Worm (Caenorhabditis elegans) whole organism, L4 larva: ENCODE results near the gene F59D12.5.

Experiments
- F26F4.8 ChIP-seq: fragments of 200-800 bp; sonication (Bioruptor generic); conservative IDR thresholded peaks from 2 replicates; pipeline ENCODE4 v1.3.6; 2022; ENCODE audit warnings: missing genetic modification characterization, missing compliant biosample characterization
- F44E2.7 ChIP-seq: fragments of 200-800 bp; sonication (Bioruptor generic); IDR thresholded peaks from 2 replicates; pipeline ENCODE4 v2.1.2; 2022; ENCODE audit warnings: missing genetic modification characterization, missing compliant biosample characterization
- F49E8.2 ChIP-seq: sonication (generic microtip); optimal IDR thresholded peaks from 2 replicates; lab custom pipeline; 2016; ENCODE audit warnings: missing compliant biosample characterization, mild to moderate bottlenecking, missing genetic modification characterization, borderline replicate concordance
- T26A8.4 ChIP-seq: fragments of 200-800 bp; sonication (Bioruptor generic); IDR thresholded peaks from 2 replicates; pipeline ENCODE4 v1.3.6; 2022; ENCODE audit warnings: missing genetic modification characterization, missing compliant biosample characterization
- Y105C5A.15 ChIP-seq: fragments of 200-800 bp; sonication (Bioruptor generic); IDR thresholded peaks from 2 replicates; pipeline ENCODE4 v1.3.6; 2022; ENCODE audit warnings: missing genetic modification characterization, missing compliant biosample characterization
- Y5F2A.4 ChIP-seq: fragments of 200-800 bp; sonication (Bioruptor generic); optimal IDR thresholded peaks from 2 replicates; lab custom pipeline; 2018; ENCODE audit warnings: mild to moderate bottlenecking, missing genetic modification characterization, missing compliant biosample characterization
- Y75B8A.6 ChIP-seq: fragments of 200-800 bp; sonication (Bioruptor generic); IDR thresholded peaks from 2 replicates; pipeline ENCODE4 v1.3.6; 2022; ENCODE audit warnings: missing genetic modification reagents, missing genetic modification characterization, missing compliant biosample characterization
- ZK546.5 ChIP-seq, 2 experiments: sonication (generic microtip); optimal IDR thresholded peaks; 2 replicates each; lab custom pipeline; 2017; ENCODE audit warnings: missing biosample characterization in 2 of 2, missing genetic modification characterization in 2 of 2
- aha-1 ChIP-seq: fragments of 150-350 bp; peaks from one replicate; lab custom pipeline; 2014; ENCODE audit warnings: missing biosample characterization, missing genetic modification characterization
- aly-2 ChIP-seq: sonication (generic microtip); optimal IDR thresholded peaks from 2 replicates; lab custom pipeline; 2018; ENCODE audit warnings: missing biosample characterization, missing genetic modification characterization
- ama-1 ChIP-seq: fragments of 150-350 bp; optimal IDR thresholded peaks from 2 replicates; lab custom pipeline; 2014; ENCODE audit warnings: inconsistent platforms, mixed read lengths
- arid-1 ChIP-seq: fragments of 200-800 bp; sonication (Bioruptor generic); conservative IDR thresholded peaks from 2 replicates; pipeline ENCODE4 v1.3.6; 2022; ENCODE audit warnings: missing genetic modification reagents, missing genetic modification characterization, missing compliant biosample characterization
- ceh-28 ChIP-seq: fragments of 150-350 bp; optimal IDR thresholded peaks from 2 replicates; lab custom pipeline; 2014; ENCODE audit warnings: missing biosample characterization, missing genetic modification reagents, missing genetic modification characterization
- ceh-32 ChIP-seq: sonication (generic microtip); optimal IDR thresholded peaks from 2 replicates; lab custom pipeline; 2016; ENCODE audit warnings: mild to moderate bottlenecking, missing genetic modification characterization, missing compliant biosample characterization; ENCODE audit not compliant: poor library complexity
- ceh-44 ChIP-seq: fragments of 200-800 bp; sonication (Bioruptor generic); IDR thresholded peaks from 2 replicates; pipeline ENCODE4 v1.3.6; 2022; ENCODE audit warnings: missing genetic modification reagents, missing genetic modification characterization, missing compliant biosample characterization
- ceh-62 ChIP-seq: sonication (generic microtip); optimal IDR thresholded peaks from 2 replicates; lab custom pipeline; 2017; ENCODE audit warnings: missing biosample characterization, missing genetic modification characterization
- daf-16 ChIP-seq, 3 experiments: sonication (generic microtip); optimal IDR thresholded peaks; 2 replicates each; lab custom pipeline; 2016 to 2017; ENCODE audit warnings: missing genetic modification characterization in 3 of 3, missing genetic modification reagents in 3 of 3, mild to moderate bottlenecking in 2 of 3, missing compliant biosample characterization in 2 of 3, missing biosample characterization in 1 of 3, moderate library complexity in 1 of 3
- duxl-1 ChIP-seq: sonication (generic microtip); optimal IDR thresholded peaks from 2 replicates; lab custom pipeline; 2016; ENCODE audit warnings: mild to moderate bottlenecking, missing genetic modification characterization, moderate library complexity, missing compliant biosample characterization; ENCODE audit not compliant: poor library complexity
- egl-43 ChIP-seq: fragments of 200-800 bp; sonication (Bioruptor generic); IDR thresholded peaks from 2 replicates; pipeline ENCODE4 v1.3.6; 2022; ENCODE audit warnings: missing genetic modification reagents, missing genetic modification characterization, missing compliant biosample characterization
- fkh-10 ChIP-seq: fragments of 150-350 bp; optimal IDR thresholded peaks from 2 replicates; lab custom pipeline; 2014; ENCODE audit warnings: missing biosample characterization, missing genetic modification reagents, missing genetic modification characterization
- hif-1 ChIP-seq, 2 experiments: sonication (generic microtip); optimal IDR thresholded peaks; 2 replicates each; lab custom pipeline; 2016 to 2017; ENCODE audit warnings: missing compliant biosample characterization in 2 of 2, missing genetic modification characterization in 2 of 2, missing genetic modification reagents in 2 of 2, missing genotype in 2 of 2, mild to moderate bottlenecking in 1 of 2
- hlh-30 ChIP-seq: sonication (generic microtip); optimal IDR thresholded peaks from 2 replicates; lab custom pipeline; 2017; ENCODE audit warnings: antibody characterized with exemption, mild to moderate bottlenecking, missing genetic modification characterization, missing compliant biosample characterization; ENCODE audit not compliant: insufficient read depth
- hmg-1.1 ChIP-seq: fragments of 200-800 bp; sonication (Bioruptor generic); IDR thresholded peaks from 2 replicates; pipeline ENCODE4 v1.3.6; 2022; ENCODE audit warnings: missing genetic modification reagents, missing genetic modification characterization, missing compliant biosample characterization
- lim-7 ChIP-seq: fragments of 200-800 bp; sonication (Bioruptor generic); IDR thresholded peaks from 2 replicates; pipeline ENCODE4 v1.3.6; 2022; ENCODE audit warnings: missing genetic modification characterization, missing compliant biosample characterization
- lin-1 ChIP-seq: fragments of 200-800 bp; sonication (Bioruptor generic); IDR thresholded peaks from 2 replicates; pipeline ENCODE4 v1.3.6; 2022; ENCODE audit warnings: missing genetic modification reagents, missing genetic modification characterization, missing compliant biosample characterization
- lin-15B ChIP-seq: fragments of 150-350 bp; sonication (generic microtip); optimal IDR thresholded peaks from 3 replicates; lab custom pipeline; 2014; ENCODE audit warnings: missing biosample characterization, missing genetic modification characterization
- lsy-2 ChIP-seq, 2 experiments: fragments of 150-350 bp in 1 of 2; sonication (generic microtip) in 1 of 2; optimal IDR thresholded peaks; 2 replicates each; lab custom pipeline; 2014 to 2017; ENCODE audit warnings: missing biosample characterization in 2 of 2, missing genetic modification characterization in 2 of 2
- mdl-1 ChIP-seq, 2 experiments: fragments of 150-350 bp in 1 of 2; sonication (generic microtip) in 1 of 2; optimal IDR thresholded peaks; 2 replicates each; lab custom pipeline; 2014 to 2017; ENCODE audit warnings: missing biosample characterization in 2 of 2, missing genetic modification characterization in 2 of 2
- mep-1 ChIP-seq: fragments of 150-350 bp; sonication (generic microtip); optimal IDR thresholded peaks from 3 replicates; lab custom pipeline; 2014; ENCODE audit warnings: missing biosample characterization, missing genetic modification characterization
- mes-2 ChIP-seq: sonication (generic microtip); optimal IDR thresholded peaks from 2 replicates; lab custom pipeline; 2016; ENCODE audit warnings: missing genotype, mild to moderate bottlenecking, missing genetic modification characterization, missing compliant biosample characterization; ENCODE audit not compliant: poor library complexity, severe bottlenecking
- mxl-3 ChIP-seq: fragments of 200-800 bp; sonication (Bioruptor generic); optimal IDR thresholded peaks from 2 replicates; lab custom pipeline; 2018; ENCODE audit warnings: mild to moderate bottlenecking, missing genetic modification characterization, missing compliant biosample characterization
- nhr-11 ChIP-seq: fragments of 150-350 bp; optimal IDR thresholded peaks from 2 replicates; lab custom pipeline; 2014; ENCODE audit warnings: missing biosample characterization, missing genetic modification characterization
- nhr-237 ChIP-seq: sonication (generic microtip); optimal IDR thresholded peaks from 2 replicates; lab custom pipeline; 2017; ENCODE audit warnings: missing biosample characterization, missing genetic modification characterization
- nhr-41 ChIP-seq: fragments of 200-800 bp; sonication (Bioruptor generic); IDR thresholded peaks from 2 replicates; pipeline ENCODE4 v1.3.6; 2022; ENCODE audit warnings: missing genetic modification reagents, missing genetic modification characterization, missing compliant biosample characterization
- pha-4 ChIP-seq, 2 experiments: fragments of 150-350 bp in 1 of 2; fragments of 200-800 bp in 1 of 2; sonication (Bioruptor generic) in 1 of 2; IDR thresholded peaks in 1 of 2; optimal IDR thresholded peaks in 1 of 2; 2 replicates each; pipeline versions ENCODE4 v1.3.6 to Lab custom; 2014 to 2022; ENCODE audit warnings: missing genetic modification characterization in 2 of 2, missing genetic modification reagents in 2 of 2, missing biosample characterization in 1 of 2, missing compliant biosample characterization in 1 of 2
- php-3 ChIP-seq: fragments of 200-800 bp; sonication (Bioruptor generic); IDR thresholded peaks from 2 replicates; pipeline ENCODE4 v1.3.6; 2022; ENCODE audit warnings: missing genetic modification reagents, missing genetic modification characterization, missing compliant biosample characterization
- rbr-2 ChIP-seq: sonication (generic microtip); optimal IDR thresholded peaks from 2 replicates; lab custom pipeline; 2016; ENCODE audit warnings: missing genotype, missing genetic modification characterization, missing compliant biosample characterization
- saeg-2 ChIP-seq: fragments of 200-800 bp; sonication (Bioruptor generic); IDR thresholded peaks from 2 replicates; pipeline ENCODE4 v1.3.6; 2022; ENCODE audit warnings: missing genetic modification reagents, missing genetic modification characterization, missing compliant biosample characterization
- set-16 ChIP-seq: fragments of 200-800 bp; sonication (Bioruptor generic); IDR thresholded peaks from 2 replicates; pipeline ENCODE4 v1.3.6; 2022; ENCODE audit warnings: missing genetic modification reagents, missing genetic modification characterization, missing compliant biosample characterization
- spr-1 ChIP-seq: sonication (generic microtip); optimal IDR thresholded peaks from 2 replicates; lab custom pipeline; 2016; ENCODE audit warnings: mild to moderate bottlenecking, missing genetic modification characterization, missing compliant biosample characterization
- tag-97 ChIP-seq: fragments of 200-800 bp; sonication (Bioruptor generic); IDR thresholded peaks from 2 replicates; pipeline ENCODE4 v1.3.6; 2022; ENCODE audit warnings: missing genetic modification characterization, missing compliant biosample characterization
- unc-62 ChIP-seq, 3 experiments: fragments of 150-350 bp in 1 of 3; sonication (generic microtip); optimal IDR thresholded peaks in 2 of 3; peaks in 1 of 3; 1 replicate in 1 of 3; 2 replicates in 2 of 3; lab custom pipeline; 2014 to 2017; ENCODE audit warnings: missing biosample characterization in 3 of 3, missing genetic modification characterization in 3 of 3, missing genetic modification reagents in 3 of 3, missing genotype in 1 of 3
- zip-11 ChIP-seq: fragments of 200-800 bp; sonication (Bioruptor generic); IDR thresholded peaks from 2 replicates; pipeline ENCODE4 v1.3.6; 2022; ENCODE audit warnings: missing genetic modification characterization, missing compliant biosample characterization

F59D12.5 gene

ce11 chrX:15606585-15607276 lies 40.4 kb downstream of the F59D12.5 start, which contains the start of gene rab-14 (continued):
- TF ChIP-seq lin-15B (no peak), saeg-2 (GFP tag; lab: Robert Waterston, UW) (no peak), nhr-237 (tag; lab: Kevin White, UChicago) (no peak), nhr-11 (tag; lab: Kevin White, UChicago) (peak; percentile 55), Y75B8A.6 (GFP tag; lab: Robert Waterston, UW) (no peak), zip-11 (GFP tag; lab: Robert Waterston, UW) (no peak), F49E8.2 (no peak), duxl-1 (tag; lab: Kevin White, UChicago) (no peak), F26F4.8 (no peak), mdl-1 (tag; optimal IDR thresholded peaks at IDR 0.05; lab: Kevin White, UChicago) (peak; percentile 59 to 93)

- TF ChIP-seq aha-1 (tag; lab: Kevin White, UChicago) (peak; percentile 74), pha-4 (GFP tag; IDR thresholded peaks at IDR 0.05; lab: Robert Waterston, UW) (no peak), pha-4 (tag; optimal IDR thresholded peaks at IDR 0.05; lab: Kevin White, UChicago) (no peak), ceh-32 (tag; lab: Kevin White, UChicago) (no peak), ZK546.5 (tag; optimal IDR thresholded peaks at IDR 0.05; lab: Kevin White, UChicago) (no peak), hif-1 (tag; optimal IDR thresholded peaks at IDR 0.05; lab: Kevin White, UChicago) (no peak), nhr-11 (tag; lab: Kevin White, UChicago) (no peak), F44E2.7 (no peak), F26F4.8 (no peak), lsy-2 (tag; optimal IDR thresholded peaks at IDR 0.05; lab: Kevin White, UChicago) (no peak), T26A8.4 (GFP tag; lab: Robert Waterston, UW) (peak; percentile 68; the same call in 1 of the 2 replicates), egl-43 (GFP tag; lab: Robert Waterston, UW) (peak; percentile 66), ceh-44 (GFP tag; lab: Robert Waterston, UW) (no peak), lin-1 (no peak), mes-2 (tag; lab: Kevin White, UChicago) (peak; percentile 24), unc-62 (GFP tag; optimal IDR thresholded peaks at IDR 0.05 in 1 of 2; lab: Kevin White, UChicago) (no peak), unc-62 (tag; optimal IDR thresholded peaks at IDR 0.05; lab: Kevin White, UChicago) (no peak), lim-7 (GFP tag; lab: Robert Waterston, UW) (0 out of 2 replicates have a peak, but pooled peaks have one; percentile 20), arid-1 (GFP tag; lab: Robert Waterston, UW) (no peak), Y105C5A.15 (GFP tag; lab: Robert Waterston, UW) (no peak), php-3 (GFP tag; lab: Robert Waterston, UW) (0 out of 2 replicates have a peak, but pooled peaks have one; percentile 5), aly-2 (tag; lab: Kevin White, UChicago) (no peak), Y5F2A.4 (GFP tag; lab: Kevin White, UChicago) (no peak)
Measured at ce11 chrX:15604236-15604635, 42.9 kb downstream of the F59D12.5 start.

- peak; percentile 50 for TF ChIP-seq mxl-3 (GFP tag; lab: Kevin White, UChicago)
- no peak for TF ChIP-seq ceh-28 (tag; lab: Kevin White, UChicago)
- peak; percentile 13 for TF ChIP-seq aha-1 (tag; lab: Kevin White, UChicago)
- TF ChIP-seq lsy-2 (tag; optimal IDR thresholded peaks at IDR 0.05; lab: Kevin White, UChicago): peak in 1 of 2 experiments; percentile 40
- peak in 1 of 2 experiments; percentile 84 for TF ChIP-seq mdl-1 (tag; optimal IDR thresholded peaks at IDR 0.05; lab: Kevin White, UChicago)
- TF ChIP-seq daf-16 (GFP tag; optimal IDR thresholded peaks at IDR 0.05; lab: Kevin White, UChicago): no peak
- TF ChIP-seq daf-16 (tag; optimal IDR thresholded peaks at IDR 0.05; lab: Kevin White, UChicago): no peak
- peak; percentile 52 for TF ChIP-seq hlh-30 (tag; lab: Kevin White, UChicago)
- TF ChIP-seq mep-1 (tag; lab: Kevin White, UChicago): peak; percentile 68
- peak; percentile 16 for TF ChIP-seq rbr-2
- TF ChIP-seq hif-1 (tag; optimal IDR thresholded peaks at IDR 0.05; lab: Kevin White, UChicago): peak in 1 of 2 experiments; percentile 1
- no peak for TF ChIP-seq T26A8.4 (GFP tag; lab: Robert Waterston, UW)
- TF ChIP-seq spr-1 (tag; lab: Kevin White, UChicago): no peak
- no peak for TF ChIP-seq ama-1 (lab: Kevin White, UChicago)
- 0 out of 2 replicates have a peak, but pooled peaks have one; percentile 13 for TF ChIP-seq set-16 (GFP tag; lab: Robert Waterston, UW)
- TF ChIP-seq nhr-41 (GFP tag; lab: Robert Waterston, UW): no peak
- no peak for TF ChIP-seq tag-97 (GFP tag; lab: Robert Waterston, UW)
- TF ChIP-seq fkh-10 (GFP tag; lab: Kevin White, UChicago): peak; percentile 71
- no peak for TF ChIP-seq ceh-62 (tag; lab: Kevin White, UChicago)
- peak; percentile 17 for TF ChIP-seq nhr-11 (tag; lab: Kevin White, UChicago)
- no peak for TF ChIP-seq lin-1
- TF ChIP-seq hmg-1.1 (GFP tag; lab: Robert Waterston, UW): peak; percentile 70
Measured at ce11 chrX:15600512-15601117, 46.6 kb downstream of the F59D12.5 start, which contains the start of gene ent-2. ent-2 (plus strand) TSS chrX:15601067.
